Worm (Caenorhabditis elegans) whole organism, L2 larva: Measurements from ENCODE around the gene dmsr-6.

Experiments
- aly-2 ChIP-seq: fragments of 150-350 bp; optimal IDR thresholded peaks from 2 replicates; lab custom pipeline; 2014; ENCODE audit warnings: missing biosample characterization, missing genetic modification characterization
- egl-27 ChIP-seq: sonication (generic microtip); optimal IDR thresholded peaks from 3 replicates; lab custom pipeline; 2017; ENCODE audit warnings: missing biosample characterization, missing genetic modification reagents, missing genetic modification characterization
- lin-11 ChIP-seq: fragments of 150-350 bp; sonication (generic microtip); optimal IDR thresholded peaks from 2 replicates; lab custom pipeline; 2014; ENCODE audit warnings: missing biosample characterization, missing genetic modification characterization, inconsistent platforms, mixed read lengths
- lin-39 ChIP-seq: fragments of 150-350 bp; optimal IDR thresholded peaks from 2 replicates; lab custom pipeline; 2014; ENCODE audit warnings: missing biosample characterization, missing genetic modification reagents, missing genetic modification characterization

DNA sequence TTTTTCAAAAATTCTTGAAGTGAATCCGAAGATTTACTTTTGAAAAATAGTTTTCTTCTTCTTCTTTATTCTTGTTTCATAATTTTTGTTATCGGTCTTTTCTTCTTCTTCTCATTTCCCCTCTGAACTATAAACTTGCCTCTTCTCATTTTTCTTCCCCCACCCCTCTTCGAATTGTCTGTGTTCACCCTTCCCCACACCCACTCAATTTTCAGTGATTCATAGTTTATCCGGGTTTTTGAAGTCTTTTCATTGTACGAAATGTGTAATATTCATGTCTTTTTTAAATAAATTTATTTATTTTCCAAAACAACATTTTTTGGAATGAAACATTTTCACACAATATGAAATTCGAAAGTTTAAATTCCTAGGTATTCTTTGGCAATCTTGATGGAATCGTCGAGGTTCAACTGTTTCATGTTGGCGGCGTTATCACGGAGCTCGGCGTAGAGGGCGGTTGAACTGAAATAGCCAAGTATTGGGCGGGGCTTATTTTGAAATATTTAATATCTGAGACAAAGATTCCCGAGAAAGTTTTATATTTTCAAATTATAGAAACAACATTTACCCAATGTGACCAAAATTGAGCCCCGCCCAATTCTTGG is 37.3 kb downstream of the dmsr-6 start:
- no peak for TF ChIP-seq egl-27 (tag; lab: Kevin White, UChicago)
- no peak for TF ChIP-seq lin-11 (tag; lab: Kevin White, UChicago)
- no peak for TF ChIP-seq lin-39
- TF ChIP-seq aly-2: no peak
